Worm (Caenorhabditis elegans): Measurements from ENCODE around the gene arp-6.

DNA sequence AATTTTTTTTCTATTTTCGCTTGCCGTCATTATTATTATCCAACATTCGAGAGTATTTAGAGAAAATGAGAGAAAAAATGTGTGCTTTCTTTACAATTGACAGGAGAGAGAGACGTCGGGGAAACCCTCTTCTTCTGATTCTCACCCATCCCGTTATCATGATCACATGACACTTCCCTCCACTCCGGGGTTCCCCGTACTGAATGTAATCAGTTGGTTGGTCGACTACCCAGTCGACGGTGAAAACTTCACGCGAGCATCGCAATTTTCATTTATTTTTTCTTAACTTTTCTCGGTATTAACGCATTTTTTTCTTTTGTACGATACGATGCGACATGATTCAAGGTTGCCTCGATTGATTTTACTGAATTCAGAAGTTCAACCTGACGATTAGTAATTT lies 21.0 kb downstream of the arp-6 start:
- TF ChIP-seq nhr-237 (tag; optimal IDR thresholded peaks at IDR 0.05) (no peak), sptf-1 (tag; optimal IDR thresholded peaks at IDR 0.05) (no peak), ztf-11 (tag; optimal IDR thresholded peaks at IDR 0.05) (no peak), mep-1 (tag; optimal IDR thresholded peaks at IDR 0.05) (no peak), nhr-2 (tag; optimal IDR thresholded peaks at IDR 0.05) (no peak), ces-1 (GFP tag; optimal IDR thresholded peaks at IDR 0.05) (no peak), blmp-1 (tag; optimal IDR thresholded peaks at IDR 0.05) (no peak), elt-3 (tag; optimal IDR thresholded peaks at IDR 0.05) (no peak)
